Worm (Caenorhabditis elegans) whole organism, L1 larva: ENCODE results near the gene R186.8.

Source experiments
- ceh-82 ChIP-seq, 3 experiments: fragments of 150-350 bp in 1 of 3; sonication (generic microtip) in 2 of 3; optimal IDR thresholded peaks; 2 replicates each; lab custom pipeline; 2014 to 2017; ENCODE audit warnings: missing biosample characterization in 3 of 3, missing genetic modification characterization in 3 of 3
- ces-1 ChIP-seq: fragments of 150-350 bp; optimal IDR thresholded peaks from 2 replicates; lab custom pipeline; 2014; ENCODE audit warnings: missing biosample characterization, missing genetic modification reagents, missing genetic modification characterization
- hpl-2 ChIP-seq: fragments of 150-350 bp; optimal IDR thresholded peaks from 2 replicates; lab custom pipeline; 2014; ENCODE audit warnings: missing biosample characterization, missing genetic modification reagents, missing genetic modification characterization
- lin-13 ChIP-seq: fragments of 150-350 bp; optimal IDR thresholded peaks from 2 replicates; lab custom pipeline; 2014; ENCODE audit warnings: missing biosample characterization, missing genetic modification reagents, missing genetic modification characterization
- mdl-1 ChIP-seq, 2 experiments: fragments of 150-350 bp; optimal IDR thresholded peaks; 2 replicates each; lab custom pipeline; 2014 to 2017; ENCODE audit warnings: missing biosample characterization in 2 of 2, missing genetic modification characterization in 2 of 2, inconsistent platforms in 1 of 2
- pqm-1 ChIP-seq: sonication (generic microtip); optimal IDR thresholded peaks from 3 replicates; lab custom pipeline; 2017; ENCODE audit warnings: missing biosample characterization, missing genetic modification characterization
- snpc-4 ChIP-seq: fragments of 150-350 bp; optimal IDR thresholded peaks from 2 replicates; lab custom pipeline; 2014; ENCODE audit warnings: missing biosample characterization, missing genetic modification characterization
- ztf-11 ChIP-seq, 2 experiments: sonication (generic microtip); optimal IDR thresholded peaks; 2 replicates each; lab custom pipeline; 2016 to 2017; ENCODE audit warnings: missing genetic modification characterization in 2 of 2, missing biosample characterization in 1 of 2, missing compliant biosample characterization in 1 of 2

DNA sequence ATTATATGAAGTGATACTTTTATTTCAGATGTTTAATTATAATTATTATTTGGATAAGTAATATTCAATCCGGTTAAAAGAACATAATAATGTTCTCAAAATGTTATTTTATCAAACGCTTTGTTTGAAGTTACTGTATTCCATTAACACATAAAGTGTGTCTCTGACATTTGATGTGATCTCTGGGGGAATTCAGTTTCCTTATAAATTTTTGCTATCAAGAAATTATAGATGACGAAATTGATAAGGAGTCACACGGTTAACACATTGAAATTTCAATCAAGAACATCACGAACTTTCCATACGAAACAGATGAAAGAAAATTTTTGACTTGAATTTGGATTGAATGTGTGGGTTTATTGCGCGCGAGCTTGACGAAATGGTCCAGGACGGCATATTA lies 46.1 kb downstream of the R186.8 start:
- TF ChIP-seq hpl-2 (GFP tag; lab: Kevin White, UChicago) = no peak
- TF ChIP-seq pqm-1 (tag; lab: Kevin White, UChicago) = no peak
- TF ChIP-seq ceh-82 (tag; optimal IDR thresholded peaks at IDR 0.05; lab: Kevin White, UChicago) = no peak
- TF ChIP-seq lin-13 (GFP tag; lab: Kevin White, UChicago) = no peak
- no peak for TF ChIP-seq snpc-4 (tag; lab: Kevin White, UChicago)
- TF ChIP-seq ces-1 (GFP tag; lab: Kevin White, UChicago) = no peak
- TF ChIP-seq mdl-1 (tag; optimal IDR thresholded peaks at IDR 0.05; lab: Kevin White, UChicago) = no peak
- no peak for TF ChIP-seq ztf-11 (tag; optimal IDR thresholded peaks at IDR 0.05; lab: Kevin White, UChicago)
